Fruit fly (Drosophila melanogaster): Measurements from ENCODE around the gene CG7789.

Gene CG7789

dm6 chr3R:29839707-29840311 is 36.8 kb downstream of the CG7789 start:
- TF ChIP-seq CG34367 (tag; optimal IDR thresholded peaks at IDR 0.05) (no peak), CG9948 (tag; optimal IDR thresholded peaks at IDR 0.05) (no peak), Snoo (tag; optimal IDR thresholded peaks at IDR 0.05) (no peak), CG17806 (tag; optimal IDR thresholded peaks at IDR 0.05) (no peak), Ets98B (GFP tag; IDR thresholded peaks at IDR 0.05) (no peak), CG8301 (tag; optimal IDR thresholded peaks at IDR 0.05) (no peak), CG12605 (GFP tag; IDR thresholded peaks at IDR 0.05) (no peak), CG8159 (tag; optimal IDR thresholded peaks at IDR 0.05) (no peak), CG13204 (GFP tag; optimal IDR thresholded peaks at IDR 0.05) (no peak), CG4496 (GFP tag; IDR thresholded peaks at IDR 0.05) (no peak), Pif1B (GFP tag; optimal IDR thresholded peaks at IDR 0.05) (no peak), Pif1A (GFP tag; optimal IDR thresholded peaks at IDR 0.05) (no peak)

DNA sequence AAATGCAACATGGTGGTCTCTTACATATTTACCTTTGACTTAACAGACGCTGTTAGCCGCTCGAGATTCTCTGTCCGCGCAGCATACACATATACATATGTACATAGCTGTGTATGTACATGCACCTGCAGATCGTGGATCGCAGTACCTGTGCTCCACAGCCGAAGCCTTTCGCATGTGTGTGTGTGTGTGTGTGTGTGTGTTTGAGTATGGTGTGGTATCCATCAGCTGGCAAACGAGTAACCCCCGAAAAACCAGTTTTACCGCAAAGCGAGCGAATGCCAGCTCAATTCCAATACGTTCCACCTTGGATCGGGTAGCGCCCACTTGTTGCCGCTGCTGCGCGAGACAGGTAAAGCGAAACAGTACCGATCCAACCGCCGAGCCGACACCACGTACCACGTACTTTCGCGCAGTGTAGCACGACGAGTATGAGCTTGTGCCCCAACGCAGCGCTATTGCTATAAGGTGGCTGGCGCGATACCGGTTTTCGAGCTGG is 38.3 kb downstream of the CG7789 start, which contains the start of gene Cad99C:
Gene Cad99C, plus strand, starts transcription at position 365 of the 499 bp plus-strand sequence.
- TF ChIP-seq CG8301 (tag; optimal IDR thresholded peaks at IDR 0.05), result no peak
- peak; percentile 55; the same call in 1 of the 2 replicates for TF ChIP-seq CG12605 (GFP tag; IDR thresholded peaks at IDR 0.05)
- peak; percentile 18 for TF ChIP-seq CG13204 (GFP tag; optimal IDR thresholded peaks at IDR 0.05)
- TF ChIP-seq gl (tag; optimal IDR thresholded peaks at IDR 0.05), result no peak
- no peak for TF ChIP-seq fd96Ca (GFP tag; IDR thresholded peaks at IDR 0.05)
- 0 out of 2 replicates have a peak, but pooled peaks have one; percentile 46 for TF ChIP-seq CG32121 (GFP tag; IDR thresholded peaks at IDR 0.05)
- TF ChIP-seq CG10348 (GFP tag; IDR thresholded peaks at IDR 0.05), result no peak
- TF ChIP-seq Snoo (tag; optimal IDR thresholded peaks at IDR 0.05), result peak; percentile 11
- TF ChIP-seq Ets98B (GFP tag; IDR thresholded peaks at IDR 0.05), result peak; percentile 52
- no peak for TF ChIP-seq CG15710 (tag; optimal IDR thresholded peaks at IDR 0.05)
- TF ChIP-seq EcR (GFP tag; optimal IDR thresholded peaks at IDR 0.05), result peak; percentile 61
- no peak for TF ChIP-seq CG4496 (GFP tag; IDR thresholded peaks at IDR 0.05)

- TF ChIP-seq CG10348 (GFP tag; IDR thresholded peaks at IDR 0.05) (peak; percentile 64), Snoo (tag; optimal IDR thresholded peaks at IDR 0.05) (no peak), CG13204 (GFP tag; optimal IDR thresholded peaks at IDR 0.05) (no peak), CG9948 (tag; optimal IDR thresholded peaks at IDR 0.05) (peak; percentile 51), fd96Ca (GFP tag; IDR thresholded peaks at IDR 0.05) (peak; percentile 94), CG15710 (tag; optimal IDR thresholded peaks at IDR 0.05) (peak; percentile 69), CG8301 (tag; optimal IDR thresholded peaks at IDR 0.05) (peak; percentile 83), CG14655 (GFP tag; optimal IDR thresholded peaks at IDR 0.05) (no peak), CG4496 (GFP tag; IDR thresholded peaks at IDR 0.05) (peak; percentile 90), D1 (tag; optimal IDR thresholded peaks at IDR 0.05) (no peak), Pif1A (GFP tag; optimal IDR thresholded peaks at IDR 0.05) (no peak), CG12605 (GFP tag; IDR thresholded peaks at IDR 0.05) (peak; percentile 84), CG32121 (GFP tag; IDR thresholded peaks at IDR 0.05) (peak; percentile 80), Ets98B (GFP tag; IDR thresholded peaks at IDR 0.05) (peak; percentile 93), CG8159 (tag; optimal IDR thresholded peaks at IDR 0.05) (no peak), Pif1B (GFP tag; optimal IDR thresholded peaks at IDR 0.05) (peak; percentile 68), rn (GFP tag; IDR thresholded peaks at IDR 0.05) (peak; percentile 65), CG34367 (tag; optimal IDR thresholded peaks at IDR 0.05) (peak; percentile 70), gl (tag; optimal IDR thresholded peaks at IDR 0.05) (no peak), EcR (GFP tag; optimal IDR thresholded peaks at IDR 0.05) (no peak), CG17806 (tag; optimal IDR thresholded peaks at IDR 0.05) (peak; percentile 49)
Observed at dm6 chr3R:29847126-29847525, 44.1 kb downstream of the CG7789 start.

All from whole organism, pupa.